Worm (Caenorhabditis elegans) whole organism, L1 larva: ENCODE data around the gene ZC395.11.

Source experiments
- F16B12.6 ChIP-seq: fragments of 150-350 bp; optimal IDR thresholded peaks from 2 replicates; lab custom pipeline; 2014; ENCODE audit warnings: missing biosample characterization, missing genetic modification characterization
- Y116A8C.19 ChIP-seq: sonication (generic microtip); optimal IDR thresholded peaks from 2 replicates; lab custom pipeline; 2016; ENCODE audit warnings: missing compliant biosample characterization, missing genetic modification characterization, borderline replicate concordance
- alr-1 ChIP-seq: fragments of 200-800 bp; sonication (Bioruptor generic); optimal IDR thresholded peaks from 2 replicates; lab custom pipeline; 2018; ENCODE audit warnings: borderline replicate concordance, mild to moderate bottlenecking, missing genetic modification characterization, missing compliant biosample characterization
- ama-1 ChIP-seq: fragments of 150-350 bp; optimal IDR thresholded peaks from 2 replicates; lab custom pipeline; 2014
- ceh-63 ChIP-seq: fragments of 200-800 bp; sonication (Bioruptor generic); optimal IDR thresholded peaks from 2 replicates; lab custom pipeline; 2018; ENCODE audit warnings: mild to moderate bottlenecking, missing genetic modification characterization, missing compliant biosample characterization
- ceh-8 ChIP-seq: fragments of 200-800 bp; sonication (Bioruptor generic); optimal IDR thresholded peaks from 2 replicates; lab custom pipeline; 2018; ENCODE audit warnings: mild to moderate bottlenecking, missing genetic modification characterization, moderate library complexity, missing compliant biosample characterization
- ceh-82 ChIP-seq, 3 experiments: fragments of 150-350 bp in 1 of 3; sonication (generic microtip) in 2 of 3; optimal IDR thresholded peaks; 2 replicates each; lab custom pipeline; 2014 to 2017; ENCODE audit warnings: missing biosample characterization in 3 of 3, missing genetic modification characterization in 3 of 3
- ceh-88 ChIP-seq: fragments of 200-800 bp; sonication (Bioruptor generic); IDR thresholded peaks from 2 replicates; pipeline ENCODE4 v1.3.6; 2022; ENCODE audit warnings: missing genetic modification characterization, missing compliant biosample characterization
- dpl-1 ChIP-seq, 3 experiments: fragments of 150-350 bp in 2 of 3; sonication (generic microtip) in 1 of 3; optimal IDR thresholded peaks; 2 replicates each; lab custom pipeline; 2014 to 2017; ENCODE audit warnings: missing biosample characterization in 3 of 3, missing genetic modification characterization in 3 of 3, missing genetic modification reagents in 3 of 3
- efl-1 ChIP-seq, 4 experiments: fragments of 150-350 bp; optimal IDR thresholded peaks in 3 of 4; peaks in 1 of 4; 1 replicate in 1 of 4; 2 replicates in 3 of 4; lab custom pipeline; 2014; ENCODE audit warnings: missing biosample characterization in 2 of 4, missing genetic modification characterization in 2 of 4, missing genetic modification reagents in 2 of 4
- egl-13 ChIP-seq: sonication (generic microtip); optimal IDR thresholded peaks from 2 replicates; lab custom pipeline; 2016; ENCODE audit warnings: missing genotype, missing genetic modification reagents, missing genetic modification characterization, missing compliant biosample characterization
- egl-27 ChIP-seq, 2 experiments: fragments of 150-350 bp in 1 of 2; sonication (generic microtip); optimal IDR thresholded peaks; 3 replicates each; lab custom pipeline; 2017 to 2018; ENCODE audit warnings: missing biosample characterization in 2 of 2, missing genetic modification characterization in 2 of 2, missing genetic modification reagents in 2 of 2
- elt-2 ChIP-seq: sonication (generic microtip); optimal IDR thresholded peaks from 2 replicates; lab custom pipeline; 2016; ENCODE audit warnings: missing genetic modification characterization, mild to moderate bottlenecking, inconsistent platforms, missing compliant biosample characterization, missing genetic modification reagents
- elt-3 ChIP-seq, 6 experiments: fragments of 150-350 bp in 1 of 6; sonication (generic microtip); optimal IDR thresholded peaks; 2 replicates each; lab custom pipeline; 2017 to 2018; ENCODE audit warnings: missing biosample characterization in 6 of 6, missing genetic modification characterization in 6 of 6, inconsistent platforms in 1 of 6
- ets-5 ChIP-seq: fragments of 200-800 bp; sonication (Bioruptor generic); IDR thresholded peaks from 2 replicates; pipeline ENCODE4 v1.3.6; 2022; ENCODE audit warnings: missing genetic modification characterization, missing compliant biosample characterization
- fkh-10 ChIP-seq: sonication (generic microtip); optimal IDR thresholded peaks from 2 replicates; lab custom pipeline; 2017; ENCODE audit warnings: missing biosample characterization, missing genetic modification reagents, missing genetic modification characterization
- fkh-4 ChIP-seq: sonication (generic microtip); optimal IDR thresholded peaks from 2 replicates; lab custom pipeline; 2016; ENCODE audit warnings: missing compliant biosample characterization, missing genetic modification characterization, borderline replicate concordance
- fkh-8 ChIP-seq: sonication (generic microtip); optimal IDR thresholded peaks from 2 replicates; lab custom pipeline; 2016; ENCODE audit warnings: mild to moderate bottlenecking, missing genetic modification characterization, missing compliant biosample characterization
- hlh-4 ChIP-seq: sonication (generic microtip); optimal IDR thresholded peaks from 2 replicates; lab custom pipeline; 2016; ENCODE audit warnings: mild to moderate bottlenecking, missing genetic modification characterization, missing compliant biosample characterization
- hpl-2 ChIP-seq: fragments of 150-350 bp; optimal IDR thresholded peaks from 2 replicates; lab custom pipeline; 2014; ENCODE audit warnings: missing biosample characterization, missing genetic modification reagents, missing genetic modification characterization
- irx-1 ChIP-seq: sonication (generic microtip); optimal IDR thresholded peaks from 2 replicates; lab custom pipeline; 2016; ENCODE audit warnings: missing genetic modification characterization, missing compliant biosample characterization
- jun-1 ChIP-seq: fragments of 150-350 bp; optimal IDR thresholded peaks from 2 replicates; lab custom pipeline; 2014; ENCODE audit warnings: missing biosample characterization, missing genetic modification reagents, missing genetic modification characterization
- lin-13 ChIP-seq: fragments of 150-350 bp; optimal IDR thresholded peaks from 2 replicates; lab custom pipeline; 2014; ENCODE audit warnings: missing biosample characterization, missing genetic modification reagents, missing genetic modification characterization
- lin-14 ChIP-seq: fragments of 200-800 bp; sonication (Bioruptor generic); optimal IDR thresholded peaks from 2 replicates; lab custom pipeline; 2018; ENCODE audit warnings: mild to moderate bottlenecking, missing genetic modification characterization, moderate library complexity, missing compliant biosample characterization
- lin-15B ChIP-seq: fragments of 150-350 bp; sonication (generic microtip); optimal IDR thresholded peaks from 3 replicates; lab custom pipeline; 2014; ENCODE audit warnings: missing biosample characterization, missing genetic modification characterization
- lin-35 ChIP-seq, 2 experiments: fragments of 150-350 bp; optimal IDR thresholded peaks; 2 replicates each; lab custom pipeline; 2014; ENCODE audit warnings: missing biosample characterization in 2 of 2, missing genetic modification characterization in 2 of 2, missing genetic modification reagents in 2 of 2
- lin-39 ChIP-seq: fragments of 150-350 bp; optimal IDR thresholded peaks from 2 replicates; lab custom pipeline; 2014; ENCODE audit warnings: missing biosample characterization, missing genetic modification reagents, missing genetic modification characterization
- lir-3 ChIP-seq: sonication (generic microtip); optimal IDR thresholded peaks from 2 replicates; lab custom pipeline; 2016; ENCODE audit warnings: mild to moderate bottlenecking, missing genetic modification characterization, moderate library complexity, missing compliant biosample characterization; ENCODE audit not compliant: poor library complexity
- lsy-2 ChIP-seq, 2 experiments: fragments of 150-350 bp; optimal IDR thresholded peaks; 2 replicates each; lab custom pipeline; 2014; ENCODE audit warnings: missing biosample characterization in 2 of 2, missing genetic modification characterization in 2 of 2
- mab-9 ChIP-seq: fragments of 200-800 bp; sonication (Bioruptor generic); IDR thresholded peaks from 2 replicates; pipeline ENCODE4 v1.3.6; 2022; ENCODE audit warnings: missing genetic modification reagents, missing genetic modification characterization, missing compliant biosample characterization
- mdl-1 ChIP-seq, 2 experiments: fragments of 150-350 bp; optimal IDR thresholded peaks; 2 replicates each; lab custom pipeline; 2014 to 2017; ENCODE audit warnings: missing biosample characterization in 2 of 2, missing genetic modification characterization in 2 of 2, inconsistent platforms in 1 of 2
- mef-2 ChIP-seq: fragments of 150-350 bp; optimal IDR thresholded peaks from 2 replicates; lab custom pipeline; 2014; ENCODE audit warnings: missing biosample characterization, missing genetic modification characterization
- mep-1 ChIP-seq: fragments of 150-350 bp; optimal IDR thresholded peaks from 2 replicates; lab custom pipeline; 2014; ENCODE audit warnings: missing biosample characterization, missing genetic modification characterization
- nhr-12 ChIP-seq: sonication (generic microtip); optimal IDR thresholded peaks from 2 replicates; lab custom pipeline; 2017; ENCODE audit warnings: missing biosample characterization, missing genetic modification characterization
- nhr-20 ChIP-seq: sonication (generic microtip); optimal IDR thresholded peaks from 2 replicates; lab custom pipeline; 2016; ENCODE audit warnings: mild to moderate bottlenecking, missing genetic modification characterization, missing compliant biosample characterization
- nhr-28 ChIP-seq: fragments of 150-350 bp; optimal IDR thresholded peaks from 2 replicates; lab custom pipeline; 2014; ENCODE audit warnings: missing biosample characterization, missing genetic modification characterization
- nhr-47 ChIP-seq: sonication (generic microtip); optimal IDR thresholded peaks from 2 replicates; lab custom pipeline; 2016; ENCODE audit warnings: mild to moderate bottlenecking, missing genetic modification characterization, moderate library complexity, missing compliant biosample characterization
- nhr-71 ChIP-seq: sonication (generic microtip); optimal IDR thresholded peaks from 2 replicates; lab custom pipeline; 2016; ENCODE audit warnings: mild to moderate bottlenecking, missing genetic modification characterization, moderate library complexity, missing compliant biosample characterization
- nhr-84 ChIP-seq: sonication (generic microtip); optimal IDR thresholded peaks from 2 replicates; lab custom pipeline; 2017; ENCODE audit warnings: missing biosample characterization, missing genetic modification characterization
- nhr-90 ChIP-seq: sonication (generic microtip); optimal IDR thresholded peaks from 2 replicates; lab custom pipeline; 2016; ENCODE audit warnings: mild to moderate bottlenecking, missing genetic modification characterization, missing compliant biosample characterization; ENCODE audit not compliant: poor library complexity
- pag-3 ChIP-seq: sonication (generic microtip); optimal IDR thresholded peaks from 2 replicates; lab custom pipeline; 2017; ENCODE audit warnings: missing genetic modification characterization, mild to moderate bottlenecking, missing compliant biosample characterization, antibody characterized with exemption, borderline replicate concordance; ENCODE audit not compliant: insufficient read depth
- pqm-1 ChIP-seq: sonication (generic microtip); optimal IDR thresholded peaks from 3 replicates; lab custom pipeline; 2017; ENCODE audit warnings: missing biosample characterization, missing genetic modification characterization
- rnt-1 ChIP-seq: sonication (generic microtip); optimal IDR thresholded peaks from 2 replicates; lab custom pipeline; 2016; ENCODE audit warnings: mild to moderate bottlenecking, missing genetic modification characterization, moderate library complexity, missing compliant biosample characterization
- snpc-4 ChIP-seq: fragments of 150-350 bp; optimal IDR thresholded peaks from 2 replicates; lab custom pipeline; 2014; ENCODE audit warnings: missing biosample characterization, missing genetic modification characterization
- snu-23 ChIP-seq: sonication (generic microtip); optimal IDR thresholded peaks from 2 replicates; lab custom pipeline; 2016; ENCODE audit warnings: missing genetic modification characterization, missing compliant biosample characterization
- sox-4 ChIP-seq: sonication (generic microtip); optimal IDR thresholded peaks from 2 replicates; lab custom pipeline; 2016; ENCODE audit warnings: missing genetic modification characterization, missing compliant biosample characterization
- tlp-1 ChIP-seq: fragments of 150-350 bp; optimal IDR thresholded peaks from 2 replicates; lab custom pipeline; 2014; ENCODE audit warnings: missing biosample characterization, missing genetic modification characterization
- unc-130 ChIP-seq: fragments of 150-350 bp; optimal IDR thresholded peaks from 2 replicates; lab custom pipeline; 2017; ENCODE audit warnings: missing biosample characterization, missing genetic modification characterization, inconsistent platforms
- unc-30 ChIP-seq: sonication (generic microtip); optimal IDR thresholded peaks from 2 replicates; lab custom pipeline; 2017; ENCODE audit warnings: missing biosample characterization, missing genetic modification characterization
- unc-98 ChIP-seq: fragments of 200-800 bp; sonication (Bioruptor generic); IDR thresholded peaks from 2 replicates; pipeline ENCODE4 v1.3.6; 2022; ENCODE audit warnings: missing genetic modification characterization, missing compliant biosample characterization
- vab-15 ChIP-seq: sonication (generic microtip); optimal IDR thresholded peaks from 2 replicates; lab custom pipeline; 2017; ENCODE audit warnings: missing genotype, mild to moderate bottlenecking, missing genetic modification characterization, missing compliant biosample characterization
- ztf-4 ChIP-seq: fragments of 150-350 bp; optimal IDR thresholded peaks from 2 replicates; lab custom pipeline; 2014; ENCODE audit warnings: missing biosample characterization, missing genetic modification characterization

The ZC395.11 gene

DNA sequence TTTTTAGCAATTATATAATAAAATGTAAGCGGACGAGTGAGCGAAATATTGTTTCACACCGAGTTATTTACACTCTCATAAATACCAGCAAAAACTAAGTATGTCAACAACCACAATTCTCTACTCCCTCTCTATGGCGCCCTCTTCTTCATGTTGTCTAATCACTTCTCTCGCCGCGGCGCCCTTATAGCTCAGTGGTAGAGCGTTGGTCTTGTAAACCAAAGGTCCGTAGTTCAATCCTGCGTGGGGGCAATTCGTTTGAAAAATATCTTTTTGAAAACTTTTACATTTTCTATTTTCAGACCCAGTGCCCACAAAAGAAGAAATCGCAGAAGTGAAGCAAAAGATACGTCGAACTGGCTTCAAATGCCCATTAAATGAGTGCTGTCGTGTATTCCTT lies 19.6 kb upstream of the ZC395.11 start (continued):
- TF ChIP-seq mdl-1 (tag; optimal IDR thresholded peaks at IDR 0.05; lab: Kevin White, UChicago) = peak in 1 of 2 experiments; percentile 45
- TF ChIP-seq egl-27 (tag; optimal IDR thresholded peaks at IDR 0.05; lab: Kevin White, UChicago) = peak in 1 of 2 experiments; percentile 2
- no peak for TF ChIP-seq lin-15B
- peak; percentile 58 for TF ChIP-seq mep-1 (tag; lab: Kevin White, UChicago)
- TF ChIP-seq ceh-88 (GFP tag; lab: Robert Waterston, UW) = no peak
- TF ChIP-seq snu-23 (GFP tag; lab: Kevin White, UChicago) = peak; percentile 75
- TF ChIP-seq ceh-82 (tag; optimal IDR thresholded peaks at IDR 0.05; lab: Kevin White, UChicago) = peak; percentile 40 to 63 (median 62)
- peak; percentile 19 for TF ChIP-seq egl-13 (tag; lab: Kevin White, UChicago)
- TF ChIP-seq pag-3 (tag; lab: Kevin White, UChicago) = no peak
- TF ChIP-seq jun-1 (tag; lab: Kevin White, UChicago) = no peak
- TF ChIP-seq sox-4 (tag; lab: Kevin White, UChicago) = peak; percentile 9
- TF ChIP-seq efl-1 (optimal IDR thresholded peaks at IDR 0.05; lab: Kevin White, UChicago) = peak; percentile 31 to 67
- peak; percentile 61 to 96 for TF ChIP-seq efl-1 (GFP tag; optimal IDR thresholded peaks at IDR 0.05 in 1 of 2; lab: Kevin White, UChicago)
- TF ChIP-seq lin-39 (tag; lab: Kevin White, UChicago) = no peak
- TF ChIP-seq unc-30 (tag; lab: Kevin White, UChicago) = no peak
- no peak for TF ChIP-seq unc-98 (GFP tag; lab: Robert Waterston, UW)
- no peak for TF ChIP-seq snpc-4 (tag; lab: Kevin White, UChicago)
- peak; percentile 33 for TF ChIP-seq irx-1 (tag; lab: Kevin White, UChicago)
- peak; percentile 69 for TF ChIP-seq nhr-47 (tag; lab: Kevin White, UChicago)
- TF ChIP-seq lin-14 (GFP tag; lab: Kevin White, UChicago) = no peak
- TF ChIP-seq mef-2 (tag; lab: Kevin White, UChicago) = no peak
- no peak for TF ChIP-seq nhr-84 (tag; lab: Kevin White, UChicago)
- TF ChIP-seq hlh-4 (tag; lab: Kevin White, UChicago) = no peak
- TF ChIP-seq lin-35 (GFP tag; optimal IDR thresholded peaks at IDR 0.05; lab: Kevin White, UChicago) = peak; percentile 67 to 71
- TF ChIP-seq ceh-8 (GFP tag; lab: Kevin White, UChicago) = no peak
- TF ChIP-seq vab-15 (tag; lab: Kevin White, UChicago) = no peak
- no peak for TF ChIP-seq ceh-63
- no peak for TF ChIP-seq nhr-28 (tag; lab: Kevin White, UChicago)
- TF ChIP-seq lir-3 = peak; percentile 61
- no peak for TF ChIP-seq ztf-4 (tag; lab: Kevin White, UChicago)
- peak; percentile 22 for TF ChIP-seq F16B12.6 (tag; lab: Kevin White, UChicago)
- peak; percentile 72 for TF ChIP-seq rnt-1 (tag; lab: Kevin White, UChicago)
- TF ChIP-seq unc-130 (tag; lab: Kevin White, UChicago) = peak; percentile 56
- TF ChIP-seq elt-3 (tag; optimal IDR thresholded peaks at IDR 0.05; lab: Kevin White, UChicago) = no peak
- TF ChIP-seq hpl-2 (GFP tag; lab: Kevin White, UChicago) = no peak
- TF ChIP-seq fkh-8 (tag; lab: Kevin White, UChicago) = peak; percentile 39
- no peak for TF ChIP-seq fkh-4
- TF ChIP-seq Y116A8C.19 (tag; lab: Kevin White, UChicago) = no peak
- TF ChIP-seq lsy-2 (tag; optimal IDR thresholded peaks at IDR 0.05; lab: Kevin White, UChicago) = peak; percentile 35 to 69
- TF ChIP-seq lin-13 (GFP tag; lab: Kevin White, UChicago) = peak; percentile 6
- no peak for TF ChIP-seq alr-1 (tag; lab: Kevin White, UChicago)
- peak; percentile 6 for TF ChIP-seq elt-2 (tag; lab: Kevin White, UChicago)
- no peak for TF ChIP-seq pqm-1 (tag; lab: Kevin White, UChicago)
- TF ChIP-seq nhr-12 = no peak
- TF ChIP-seq dpl-1 (GFP tag; optimal IDR thresholded peaks at IDR 0.05; lab: Kevin White, UChicago) = peak in 2 of 3 experiments; percentile 59 to 69
- peak; percentile 67 for TF ChIP-seq nhr-90 (tag; lab: Kevin White, UChicago)
- peak; percentile 15 for TF ChIP-seq ama-1
- no peak for TF ChIP-seq tlp-1 (tag; lab: Kevin White, UChicago)
- TF ChIP-seq ets-5 (GFP tag; lab: Robert Waterston, UW) = no peak
- TF ChIP-seq nhr-71 = no peak
- TF ChIP-seq fkh-10 (GFP tag; lab: Kevin White, UChicago) = no peak
- no peak for TF ChIP-seq nhr-20 (tag; lab: Kevin White, UChicago)
- TF ChIP-seq mab-9 = 0 out of 2 replicates have a peak, but pooled peaks have one; percentile 44
